Worm (Caenorhabditis elegans) whole organism, young adult: ENCODE measurements around the gene F11D11.12.

Experiments
- Y56A3A.18 ChIP-seq: fragments of 200-800 bp; sonication (Bioruptor generic); IDR thresholded peaks from 2 replicates; pipeline ENCODE4 v1.3.6; 2022; ENCODE audit warnings: missing genetic modification reagents, missing genetic modification characterization, missing compliant biosample characterization
- Y79H2A.3 ChIP-seq: fragments of 200-800 bp; sonication (Bioruptor generic); conservative IDR thresholded peaks from 2 replicates; pipeline ENCODE4 v1.3.6; 2022; ENCODE audit warnings: missing genetic modification reagents, missing genetic modification characterization, missing compliant biosample characterization
- attf-5 ChIP-seq: fragments of 200-800 bp; sonication (Bioruptor generic); optimal IDR thresholded peaks from 2 replicates; lab custom pipeline; 2018; ENCODE audit warnings: mild to moderate bottlenecking, missing genetic modification characterization, missing compliant biosample characterization
- lin-54 ChIP-seq: fragments of 200-800 bp; sonication (Bioruptor generic); optimal IDR thresholded peaks from 2 replicates; lab custom pipeline; 2018; ENCODE audit warnings: mild to moderate bottlenecking, missing genetic modification characterization, missing compliant biosample characterization
- mes-4 ChIP-seq: sonication (generic microtip); optimal IDR thresholded peaks from 2 replicates; lab custom pipeline; 2016; ENCODE audit warnings: missing genotype, missing genetic modification characterization, missing compliant biosample characterization
- nfya-1 ChIP-seq: sonication (generic microtip); optimal IDR thresholded peaks from 2 replicates; lab custom pipeline; 2017; ENCODE audit warnings: antibody characterized with exemption, missing compliant biosample characterization, missing genetic modification characterization, borderline replicate concordance; ENCODE audit not compliant: insufficient read depth
- rcor-1 ChIP-seq: fragments of 200-800 bp; sonication (Bioruptor generic); IDR thresholded peaks from 2 replicates; pipeline ENCODE4 v1.3.6; 2022; ENCODE audit warnings: missing genetic modification reagents, missing genetic modification characterization, missing compliant biosample characterization

DNA sequence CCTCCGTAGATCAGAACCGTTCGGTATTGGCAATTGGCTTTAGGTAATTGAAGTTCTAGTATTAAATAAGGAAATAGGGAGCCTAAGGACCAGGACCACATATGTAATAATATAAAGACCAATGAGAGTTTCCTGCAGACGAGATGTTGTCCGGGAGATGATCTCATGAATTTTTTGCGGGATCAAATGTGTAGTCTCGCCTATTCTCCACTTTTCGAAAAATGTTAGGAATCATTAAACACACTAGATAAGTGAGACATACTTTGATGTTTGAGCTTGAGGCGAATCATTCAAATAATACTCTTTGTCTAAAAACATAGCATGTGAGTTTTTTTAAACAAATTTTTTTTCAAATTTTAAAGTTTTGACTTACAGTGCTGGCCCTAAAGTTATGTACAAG, 2.6 kb upstream of the F11D11.12 start, which contains the start of gene F11D11.6:
- TF ChIP-seq rcor-1 (GFP tag; lab: Robert Waterston, UW): no peak
- TF ChIP-seq nfya-1 (tag; lab: Kevin White, UChicago): no peak
- no peak for TF ChIP-seq attf-5 (GFP tag; lab: Kevin White, UChicago)
- TF ChIP-seq Y56A3A.18: no peak
- no peak for TF ChIP-seq lin-54 (GFP tag; lab: Kevin White, UChicago)
- TF ChIP-seq mes-4: no peak
- TF ChIP-seq Y79H2A.3: no peak
